Worm (Caenorhabditis elegans) whole organism, midembryonic: Measurements from ENCODE around the gene clec-263.

ENCODE experiments used
- flt-1 ChIP-seq: fragments of 200-800 bp; sonication (Bioruptor generic); IDR thresholded peaks from 2 replicates; pipeline ENCODE4 v1.3.6; 2022; ENCODE audit warnings: missing genetic modification characterization, missing compliant biosample characterization
- klf-2 ChIP-seq: fragments of 200-800 bp; sonication (Bioruptor generic); conservative IDR thresholded peaks from 2 replicates; pipeline ENCODE4 v1.3.6; 2022; ENCODE audit warnings: missing genetic modification reagents, missing genetic modification characterization, missing compliant biosample characterization

DNA sequence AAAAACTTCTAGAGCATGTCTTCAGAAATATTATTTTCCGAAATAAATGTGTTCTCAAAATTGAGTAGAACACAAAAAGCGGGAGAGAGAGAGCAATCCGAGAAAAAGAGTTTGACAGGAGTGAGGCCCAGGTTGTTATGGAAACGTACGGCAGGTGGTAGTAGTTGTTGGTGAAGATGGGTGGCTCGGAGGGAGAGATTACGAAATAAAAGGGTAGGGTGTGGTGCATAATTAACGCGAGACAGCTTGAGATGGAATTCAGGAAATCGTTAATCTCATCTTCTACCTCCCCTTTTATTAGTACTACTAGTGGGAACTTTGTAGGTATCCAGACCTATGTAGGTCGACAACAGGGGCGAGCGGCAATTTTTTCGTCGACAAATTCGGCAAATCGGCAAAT is 40.3 kb upstream of the clec-263 start, which contains the start of gene famh-161:
- no peak for TF ChIP-seq flt-1 (GFP tag; lab: Robert Waterston, UW)
- no peak for TF ChIP-seq klf-2 (GFP tag; lab: Robert Waterston, UW)
